Worm (Caenorhabditis elegans): ENCODE measurements around the gene parp-2.

parp-2 gene

DNA sequence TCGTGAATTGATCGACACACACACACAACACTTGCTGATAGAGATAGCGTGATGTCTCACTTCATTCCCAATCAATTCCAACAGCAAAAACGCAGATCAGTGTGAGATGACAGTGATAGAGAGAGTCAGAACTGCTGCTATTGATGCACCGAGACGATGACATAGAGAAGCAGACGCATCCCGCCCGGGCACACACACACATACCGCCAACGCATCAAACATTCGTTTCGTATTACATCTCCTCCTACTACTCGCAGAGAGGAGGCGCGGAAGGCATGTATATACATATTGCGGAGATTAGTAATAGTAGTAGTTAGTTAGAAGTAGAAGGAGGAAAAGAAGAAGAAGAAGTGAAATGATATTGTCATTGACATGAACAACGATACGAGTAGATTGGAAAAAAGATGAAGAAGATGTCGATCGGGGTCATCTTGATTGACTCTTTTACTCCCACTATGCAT is 26.6 kb downstream of the parp-2 start (continued):
- TF ChIP-seq pha-2 (tag; optimal IDR thresholded peaks at IDR 0.05) (no peak), fkh-6 (tag; optimal IDR thresholded peaks at IDR 0.05) (no peak), T23F11.4 (GFP tag; optimal IDR thresholded peaks at IDR 0.05) (no peak), ceh-2 (tag; optimal IDR thresholded peaks at IDR 0.05) (no peak), pat-9 (tag; optimal IDR thresholded peaks at IDR 0.05) (no peak), hlh-8 (tag; optimal IDR thresholded peaks at IDR 0.05) (no peak), Y22D7AL.16 (tag; optimal IDR thresholded peaks at IDR 0.05) (no peak), sdc-2 (tag; optimal IDR thresholded peaks at IDR 0.05) (no peak), pag-3 (tag; optimal IDR thresholded peaks at IDR 0.05; ENCODE audit: borderline replicate concordance) (no peak), ceh-6 (GFP tag; optimal IDR thresholded peaks at IDR 0.05) (no peak), rnt-1 (tag; optimal IDR thresholded peaks at IDR 0.05) (peak; percentile 20), K09A11.1 (tag; optimal IDR thresholded peaks at IDR 0.05; ENCODE audit: insufficient read depth) (no peak), sox-2 (GFP tag; IDR thresholded peaks at IDR 0.05) (no peak), ceh-18 (tag; optimal IDR thresholded peaks at IDR 0.05) (peak; percentile 63), ceh-19 (GFP tag; optimal IDR thresholded peaks at IDR 0.05) (no peak), ahr-1 (tag; optimal IDR thresholded peaks at IDR 0.05) (no peak), pha-4 (tag; optimal IDR thresholded peaks at IDR 0.05) (no peak), ceh-30 (tag; optimal IDR thresholded peaks at IDR 0.05) (no peak), syd-9 (tag; optimal IDR thresholded peaks at IDR 0.05) (no peak), unc-3 (GFP tag; conservative IDR thresholded peaks at IDR 0.05) (no peak), unc-3 (tag; optimal IDR thresholded peaks at IDR 0.05) (no peak), tbx-2 (tag; optimal IDR thresholded peaks at IDR 0.05) (peak; percentile 29), ets-4 (tag; optimal IDR thresholded peaks at IDR 0.05) (no peak), ama-1 (optimal IDR thresholded peaks at IDR 0.05) (no peak), K02D7.2 (tag; optimal IDR thresholded peaks at IDR 0.05) (no peak), mec-3 (tag; optimal IDR thresholded peaks at IDR 0.05; ENCODE audit: borderline replicate concordance) (no peak), ceh-45 (GFP tag; IDR thresholded peaks at IDR 0.05) (no peak), lin-11 (tag; optimal IDR thresholded peaks at IDR 0.05) (no peak), unc-86 (tag; optimal IDR thresholded peaks at IDR 0.05) (no peak), dve-1 (tag; optimal IDR thresholded peaks at IDR 0.05) (no peak), npax-4 (tag; optimal IDR thresholded peaks at IDR 0.05) (no peak)

DNA sequence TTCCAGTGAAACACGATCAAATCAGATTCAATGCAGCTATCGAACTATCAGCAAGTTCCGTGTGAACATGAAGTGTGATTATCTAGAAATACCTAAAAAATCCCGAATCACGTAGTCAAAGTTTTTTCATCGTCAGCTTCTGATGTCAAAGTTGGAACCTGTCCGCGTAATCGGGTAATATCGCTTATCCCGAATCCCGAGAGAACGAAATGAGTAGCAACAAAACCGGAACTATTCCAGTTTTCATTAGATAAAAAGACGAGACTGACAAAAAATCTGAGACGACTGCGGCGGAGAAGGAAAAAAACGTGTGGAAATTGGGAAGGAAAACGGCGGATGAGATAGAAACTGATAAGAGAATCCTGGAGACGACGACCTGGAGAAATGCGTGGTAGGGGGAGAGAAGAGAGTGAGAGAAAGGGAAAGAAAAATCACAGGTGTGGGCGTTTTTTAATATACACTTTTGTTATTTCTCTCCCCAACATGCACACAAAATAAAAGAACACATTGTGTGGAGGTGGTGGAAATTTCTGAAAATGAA is 27.2 kb downstream of the parp-2 start:
- TF ChIP-seq hlh-30 (tag; optimal IDR thresholded peaks at IDR 0.05; ENCODE audit: insufficient read depth) (no peak), fkh-10 (GFP tag; optimal IDR thresholded peaks at IDR 0.05) (no peak), unc-3 (GFP tag; conservative IDR thresholded peaks at IDR 0.05) (no peak), unc-3 (tag; optimal IDR thresholded peaks at IDR 0.05) (no peak), npax-4 (tag; optimal IDR thresholded peaks at IDR 0.05) (no peak), nhr-11 (tag; optimal IDR thresholded peaks at IDR 0.05) (peak; percentile 67), unc-86 (tag; optimal IDR thresholded peaks at IDR 0.05) (no peak), fax-1 (tag; optimal IDR thresholded peaks at IDR 0.05) (no peak), ceh-14 (tag; optimal IDR thresholded peaks at IDR 0.05) (no peak)

DNA sequence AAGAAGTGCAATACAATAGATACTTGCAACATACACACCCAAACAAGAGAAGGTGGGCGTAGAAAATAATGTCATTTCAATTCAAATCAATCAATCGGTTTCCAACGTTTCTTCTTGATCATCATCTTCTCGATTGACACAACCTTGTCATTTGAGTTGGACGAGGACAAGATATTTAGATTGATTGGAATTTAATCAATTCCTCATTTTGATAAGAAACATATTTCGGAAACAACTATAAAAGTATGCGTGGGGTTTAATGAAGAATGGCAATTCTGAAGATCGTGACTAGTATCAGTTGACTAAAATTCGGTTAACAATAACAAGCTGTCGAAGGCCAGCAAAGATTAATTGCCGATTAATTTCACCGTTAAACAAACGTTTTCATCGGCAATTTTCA is 27.8 kb downstream of the parp-2 start:
- TF ChIP-seq mec-3 (tag; optimal IDR thresholded peaks at IDR 0.05; ENCODE audit: borderline replicate concordance) (no peak), unc-55 (GFP tag; optimal IDR thresholded peaks at IDR 0.05) (peak; percentile 18)

DNA sequence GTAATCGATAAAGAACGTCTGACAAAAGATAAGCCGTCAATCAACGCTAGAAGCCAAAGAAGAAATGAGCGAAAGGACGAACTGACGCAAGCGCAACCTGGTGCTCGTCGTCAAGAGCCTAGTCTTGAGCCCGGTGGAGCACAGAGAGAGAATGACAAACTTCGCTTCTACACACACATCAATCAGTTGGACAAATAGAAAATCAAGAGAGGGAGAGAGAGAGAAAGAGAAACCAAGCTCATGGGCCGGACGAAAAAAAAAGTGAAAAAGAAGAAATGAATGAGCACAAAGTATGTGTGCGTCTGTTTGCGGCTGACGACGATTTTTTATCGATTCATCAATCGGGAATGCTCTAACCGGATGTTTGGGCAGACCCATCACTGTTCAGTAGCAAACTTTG is 28.3 kb downstream of the parp-2 start:
- no peak for TF ChIP-seq elt-4 (tag; optimal IDR thresholded peaks at IDR 0.05)
- peak; percentile 26 for TF ChIP-seq nfya-1 (tag; optimal IDR thresholded peaks at IDR 0.05)
- TF ChIP-seq rnt-1 (tag; optimal IDR thresholded peaks at IDR 0.05), result peak; percentile 24
- peak; percentile 88 for TF ChIP-seq unc-55 (GFP tag; optimal IDR thresholded peaks at IDR 0.05)
- TF ChIP-seq ceh-18 (tag; optimal IDR thresholded peaks at IDR 0.05), result peak; percentile 83
- TF ChIP-seq tbx-7 (tag; optimal IDR thresholded peaks at IDR 0.05), result no peak
- no peak for TF ChIP-seq npax-4 (tag; optimal IDR thresholded peaks at IDR 0.05)
- TF ChIP-seq T23F11.4 (GFP tag; optimal IDR thresholded peaks at IDR 0.05), result no peak
